Fruit fly (Drosophila melanogaster) whole organism, wandering third instar larva: ENCODE results near the gene CG7201.
A peak's percentile ranks its signal among the peaks of the same experiment; 100 is the strongest.

Experiments
- Abd-B ChIP-seq: fragments of >200 bp; optimal IDR thresholded peaks from 2 replicates; lab custom pipeline; 2017; ENCODE audit warnings: missing biosample characterization, missing genetic modification characterization
- CG9705 ChIP-seq: fragments of 200-800 bp; sonication (Bioruptor generic); optimal IDR thresholded peaks from 2 replicates; lab custom pipeline; 2018; ENCODE audit warnings: missing biosample characterization, mild to moderate bottlenecking, missing genetic modification characterization
- Dif ChIP-seq: fragments of 200-275, 200-300 bp; sonication (Bioruptor generic); optimal IDR thresholded peaks from 2 replicates; lab custom pipeline; 2018; ENCODE audit warnings: missing biosample characterization, missing genetic modification characterization; ENCODE audit not compliant: partially characterized antibody
- GATAd ChIP-seq: sonication (Bioruptor generic); optimal IDR thresholded peaks from 2 replicates; lab custom pipeline; 2016; ENCODE audit warnings: missing biosample characterization, missing genetic modification characterization
- HLH106 ChIP-seq: fragments of 200-800 bp; optimal IDR thresholded peaks from 3 replicates; lab custom pipeline; 2019; ENCODE audit warnings: missing biosample characterization, mild to moderate bottlenecking, missing genetic modification characterization, moderate library complexity
- Hnf4 ChIP-seq: fragments of 200-800 bp; sonication (Bioruptor generic); optimal IDR thresholded peaks from 2 replicates; lab custom pipeline; 2016; ENCODE audit warnings: missing biosample characterization, mild to moderate bottlenecking, missing genetic modification characterization
- Hr78 ChIP-seq: fragments of >200 bp; optimal IDR thresholded peaks from 2 replicates; lab custom pipeline; 2017; ENCODE audit warnings: missing biosample characterization, missing genetic modification characterization
- Hr83 ChIP-seq: fragments of 200-300 bp; sonication (Bioruptor generic); optimal IDR thresholded peaks from 2 replicates; lab custom pipeline; 2016; ENCODE audit warnings: missing biosample characterization, mild to moderate bottlenecking, missing genetic modification characterization, moderate library complexity; ENCODE audit not compliant: poor library complexity, severe bottlenecking
- Jra ChIP-seq: sonication (Bioruptor generic); optimal IDR thresholded peaks from 2 replicates; lab custom pipeline; 2016; ENCODE audit warnings: missing biosample characterization, missing genetic modification characterization
- N ChIP-seq: fragments of >200 bp; optimal IDR thresholded peaks from 2 replicates; lab custom pipeline; 2018; ENCODE audit warnings: missing biosample characterization, missing external identifiers, missing genetic modification characterization
- OdsH ChIP-seq: fragments of 200-800 bp; sonication (Bioruptor generic); optimal IDR thresholded peaks from 2 replicates; lab custom pipeline; 2016; ENCODE audit warnings: missing biosample characterization, mild to moderate bottlenecking, missing genetic modification characterization
- Rel ChIP-seq, 2 experiments: fragments of 200-800 bp; sonication (Bioruptor generic) in 1 of 2; optimal IDR thresholded peaks; 2 replicates in 1 of 2; 3 replicates in 1 of 2; lab custom pipeline; 2016 to 2019; ENCODE audit warnings: mild to moderate bottlenecking in 2 of 2, missing biosample characterization in 2 of 2, missing genetic modification characterization in 2 of 2, moderate library complexity in 1 of 2
- Sp1 ChIP-seq: fragments of 200-800 bp; sonication (Bioruptor generic); optimal IDR thresholded peaks from 3 replicates; lab custom pipeline; 2019; ENCODE audit warnings: missing biosample characterization, mild to moderate bottlenecking, missing genetic modification characterization, moderate library complexity
- brk ChIP-seq: fragments of 200-800 bp; sonication (Bioruptor generic); optimal IDR thresholded peaks from 2 replicates; lab custom pipeline; 2016; ENCODE audit warnings: missing biosample characterization, mild to moderate bottlenecking, missing genetic modification characterization
- dl ChIP-seq, 2 experiments: fragments of 175-275, 200-275 bp in 1 of 2; fragments of 200-275 bp in 1 of 2; sonication (Bioruptor generic); optimal IDR thresholded peaks; lab custom pipeline; 2018; ENCODE audit warnings: mild to moderate bottlenecking in 2 of 2, missing biosample characterization in 2 of 2, missing genetic modification characterization in 2 of 2, moderate library complexity in 2 of 2; ENCODE audit not compliant: partially characterized antibody in 2 of 2, insufficient read depth in 1 of 2
- dmrt93B ChIP-seq: fragments of 200-800 bp; sonication (Bioruptor generic); optimal IDR thresholded peaks from 2 replicates; lab custom pipeline; 2018; ENCODE audit warnings: missing biosample characterization, mild to moderate bottlenecking, missing genetic modification characterization
- ey ChIP-seq: fragments of 200-800 bp; sonication (Bioruptor generic); optimal IDR thresholded peaks from 2 replicates; lab custom pipeline; 2016; ENCODE audit warnings: missing biosample characterization, missing genetic modification characterization
- foxo ChIP-seq, 2 experiments: fragments of 200-800 bp; sonication (Bioruptor generic); optimal IDR thresholded peaks; 2 replicates in 1 of 2; 3 replicates in 1 of 2; lab custom pipeline; 2016 to 2017; ENCODE audit warnings: missing biosample characterization in 2 of 2, missing genetic modification characterization in 2 of 2
- fru ChIP-seq: fragments of 200-800 bp; sonication (Bioruptor generic); optimal IDR thresholded peaks from 3 replicates; lab custom pipeline; 2016; ENCODE audit warnings: missing biosample characterization, mild to moderate bottlenecking, missing genetic modification characterization
- h ChIP-seq: fragments of 200-800 bp; sonication (Bioruptor generic); optimal IDR thresholded peaks from 3 replicates; lab custom pipeline; 2016; ENCODE audit warnings: missing biosample characterization, mild to moderate bottlenecking, missing genetic modification characterization
- jim ChIP-seq: fragments of 175-275, 200-325 bp; sonication (Bioruptor generic); optimal IDR thresholded peaks from 2 replicates; lab custom pipeline; 2016; ENCODE audit warnings: missing biosample characterization, mild to moderate bottlenecking, missing genetic modification characterization
- lola ChIP-seq: fragments of >200 bp; optimal IDR thresholded peaks from 2 replicates; lab custom pipeline; 2017; ENCODE audit warnings: missing biosample characterization, missing genetic modification characterization
- pan ChIP-seq: fragments of >200 bp; optimal IDR thresholded peaks from 2 replicates; lab custom pipeline; 2017
- psq ChIP-seq: fragments of 200-800 bp; sonication (Bioruptor generic); optimal IDR thresholded peaks from 3 replicates; lab custom pipeline; 2017; ENCODE audit warnings: missing biosample characterization, mild to moderate bottlenecking, missing genetic modification characterization, moderate library complexity
- rgr ChIP-seq: fragments of 200-800 bp; sonication (Bioruptor generic); optimal IDR thresholded peaks from 3 replicates; lab custom pipeline; 2016; ENCODE audit warnings: missing biosample characterization, mild to moderate bottlenecking, missing genetic modification characterization
- sage ChIP-seq: fragments of 200-800 bp; sonication (Bioruptor generic); optimal IDR thresholded peaks from 2 replicates; lab custom pipeline; 2016; ENCODE audit warnings: missing biosample characterization, mild to moderate bottlenecking, missing genetic modification characterization
- sv ChIP-seq: fragments of 200-800 bp; sonication (Bioruptor generic); optimal IDR thresholded peaks from 3 replicates; lab custom pipeline; 2016; ENCODE audit warnings: missing biosample characterization, missing genetic modification characterization
- tai ChIP-seq: sonication (Bioruptor generic); optimal IDR thresholded peaks from 2 replicates; lab custom pipeline; 2016; ENCODE audit warnings: missing biosample characterization, missing genetic modification characterization
- usp ChIP-seq: fragments of >200 bp; optimal IDR thresholded peaks from 2 replicates; lab custom pipeline; 2017; ENCODE audit warnings: missing biosample characterization, missing genetic modification characterization
- woc ChIP-seq: sonication (Bioruptor generic); optimal IDR thresholded peaks from 2 replicates; lab custom pipeline; 2016; ENCODE audit warnings: missing biosample characterization, mild to moderate bottlenecking, missing genetic modification characterization

Gene CG7201

dm6 chr3L:8288396-8288795, 6.7 kb downstream of the CG7201 start:
- TF ChIP-seq tai (GFP tag; lab: Kevin White, UChicago) = peak; percentile 37
- no peak for TF ChIP-seq Jra (GFP tag; lab: Kevin White, UChicago)
- TF ChIP-seq fru = peak; percentile 52
- TF ChIP-seq ey (GFP tag; lab: Kevin White, UChicago) = peak; percentile 7
- TF ChIP-seq psq (GFP tag; lab: Kevin White, UChicago) = peak; percentile 4

DNA sequence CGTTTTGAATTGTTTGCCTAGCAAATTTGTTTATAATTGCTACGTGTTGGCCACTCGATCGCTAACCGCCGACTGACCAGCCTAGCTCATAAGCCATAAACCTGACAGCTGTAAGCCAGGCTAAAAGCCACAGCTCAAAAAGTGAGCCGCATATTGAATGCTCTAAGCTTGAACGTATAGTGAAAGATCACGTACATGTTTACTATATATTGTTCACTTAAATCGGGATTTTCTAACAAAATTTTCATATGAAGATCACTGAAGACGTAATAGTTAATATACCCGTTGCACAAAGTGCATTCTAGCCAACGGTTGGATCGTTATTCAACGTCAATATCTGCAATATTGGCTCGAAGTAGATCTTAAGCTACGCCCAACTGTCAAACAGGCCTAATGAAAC, 8.7 kb downstream of the CG7201 start:
- no peak for TF ChIP-seq usp (GFP tag; lab: Kevin White, UChicago)
- no peak for TF ChIP-seq pan (lab: Kevin White, UChicago)
- TF ChIP-seq Hr83 (GFP tag; lab: Kevin White, UChicago) = no peak
- TF ChIP-seq sage = no peak
- TF ChIP-seq lola (GFP tag; lab: Kevin White, UChicago) = no peak
- no peak for TF ChIP-seq N (GFP tag; lab: Kevin White, UChicago)
- TF ChIP-seq psq (GFP tag; lab: Kevin White, UChicago) = no peak
- TF ChIP-seq GATAd (GFP tag; lab: Kevin White, UChicago) = no peak
- TF ChIP-seq Hr78 (GFP tag; lab: Kevin White, UChicago) = no peak
- no peak for TF ChIP-seq Abd-B (GFP tag; lab: Kevin White, UChicago)
- no peak for TF ChIP-seq Dif
- no peak for TF ChIP-seq Jra (GFP tag; lab: Kevin White, UChicago)

dm6 chr3L:8285773-8286172, 9.4 kb downstream of the CG7201 start:
- no peak for TF ChIP-seq lola (GFP tag; lab: Kevin White, UChicago)
- TF ChIP-seq fru = no peak
- no peak for TF ChIP-seq foxo (GFP tag; optimal IDR thresholded peaks at IDR 0.05; lab: Kevin White, UChicago)
- TF ChIP-seq Rel (GFP tag; optimal IDR thresholded peaks at IDR 0.05; lab: Kevin White, UChicago) = no peak
- no peak for TF ChIP-seq Rel (tag; optimal IDR thresholded peaks at IDR 0.05; lab: Kevin White, UChicago)
- TF ChIP-seq, all 38 proteins: peak for 0

dm6 chr3L:8285291-8285690, 9.8 kb downstream of the CG7201 start:
- TF ChIP-seq dmrt93B = no peak
- no peak for TF ChIP-seq usp (GFP tag; lab: Kevin White, UChicago)
- TF ChIP-seq dl (GFP tag; optimal IDR thresholded peaks at IDR 0.05; lab: Kevin White, UChicago; ENCODE audit: insufficient read depth in 1 of 2, partially characterized antibody in 2 of 2) = no peak
- TF ChIP-seq Hr83 (GFP tag; lab: Kevin White, UChicago) = no peak
- TF ChIP-seq Hnf4 (GFP tag; lab: Kevin White, UChicago) = no peak
- TF ChIP-seq GATAd (GFP tag; lab: Kevin White, UChicago) = no peak
- TF ChIP-seq sage = no peak
- no peak for TF ChIP-seq CG9705 (GFP tag; lab: Kevin White, UChicago)
- TF ChIP-seq brk (GFP tag; lab: Kevin White, UChicago) = no peak
- no peak for TF ChIP-seq h
- no peak for TF ChIP-seq Jra (GFP tag; lab: Kevin White, UChicago)
- TF ChIP-seq jim = no peak
- no peak for TF ChIP-seq Sp1 (GFP tag; lab: Kevin White, UChicago)
- TF ChIP-seq OdsH (GFP tag; lab: Kevin White, UChicago) = no peak
- no peak for TF ChIP-seq ey (GFP tag; lab: Kevin White, UChicago)
- no peak for TF ChIP-seq Rel (GFP tag; optimal IDR thresholded peaks at IDR 0.05; lab: Kevin White, UChicago)
- TF ChIP-seq Rel (tag; optimal IDR thresholded peaks at IDR 0.05; lab: Kevin White, UChicago) = no peak
- TF ChIP-seq woc (GFP tag; lab: Kevin White, UChicago) = no peak
- no peak for TF ChIP-seq tai (GFP tag; lab: Kevin White, UChicago)

DNA sequence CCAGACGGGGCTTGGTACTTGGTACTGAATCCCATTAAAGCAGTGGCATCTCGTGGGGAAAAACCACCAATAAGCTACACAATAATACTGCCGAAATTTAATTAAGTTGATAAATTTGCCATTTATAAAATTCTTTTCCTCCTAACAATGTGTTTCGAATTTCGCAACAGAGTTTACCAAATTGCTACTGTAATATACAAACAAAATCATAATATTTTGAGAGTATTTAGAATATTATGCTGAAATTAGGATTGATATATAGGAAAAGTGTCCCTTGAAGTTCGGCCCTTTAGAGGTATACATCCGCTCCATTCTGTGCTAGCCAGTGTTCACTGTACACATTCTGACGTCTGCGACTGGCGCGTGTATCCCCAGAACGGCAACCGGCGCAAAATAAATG, 10.5 kb downstream of the CG7201 start:
- TF ChIP-seq tai (GFP tag; lab: Kevin White, UChicago) (no peak), dmrt93B (peak; percentile 35), h (peak; percentile 64), OdsH (GFP tag; lab: Kevin White, UChicago) (peak; percentile 20), Jra (GFP tag; lab: Kevin White, UChicago) (no peak), ey (GFP tag; lab: Kevin White, UChicago) (peak; percentile 38), foxo (GFP tag; optimal IDR thresholded peaks at IDR 0.05; lab: Kevin White, UChicago) (peak in 1 of 2 experiments; percentile 49), HLH106 (tag; lab: Kevin White, UChicago) (peak; percentile 54), fru (peak; percentile 30), Sp1 (GFP tag; lab: Kevin White, UChicago) (peak; percentile 29), woc (GFP tag; lab: Kevin White, UChicago) (peak; percentile 12), Hr83 (GFP tag; lab: Kevin White, UChicago) (no peak), sage (no peak), sv (GFP tag; lab: Kevin White, UChicago) (no peak), N (GFP tag; lab: Kevin White, UChicago) (no peak), dl (GFP tag; optimal IDR thresholded peaks at IDR 0.05; lab: Kevin White, UChicago; ENCODE audit: insufficient read depth in 1 of 2, partially characterized antibody in 2 of 2) (no peak), rgr (GFP tag; lab: Kevin White, UChicago) (peak; percentile 35)
